Fruit fly (Drosophila melanogaster) whole organism, embryonic: Measurements from ENCODE around the gene CG10195.

ENCODE experiments used
- Adf1 ChIP-seq: fragments of 200-800 bp; sonication (Bioruptor generic); IDR thresholded peaks from 2 replicates; pipeline ENCODE4 v1.3.6; 2022; ENCODE audit warnings: missing biosample characterization, missing genetic modification characterization
- Atf3 ChIP-seq: fragments of 200-800 bp; sonication (Bioruptor generic); optimal IDR thresholded peaks from 3 replicates; lab custom pipeline; 2016; ENCODE audit warnings: missing biosample characterization, missing genetic modification characterization
- CG10147 ChIP-seq: fragments of 200-800 bp; sonication (Bioruptor generic); optimal IDR thresholded peaks from 2 replicates; lab custom pipeline; 2019; ENCODE audit warnings: missing biosample characterization, mild to moderate bottlenecking, missing genetic modification characterization, moderate library complexity
- CG1024 ChIP-seq: fragments of 200-800 bp; sonication (Bioruptor generic); IDR thresholded peaks from 2 replicates; pipeline ENCODE4 v1.3.6; 2022; ENCODE audit warnings: missing biosample characterization, missing genetic modification characterization
- CG10979 ChIP-seq: fragments of 200-800 bp; sonication (Bioruptor generic); optimal IDR thresholded peaks from 2 replicates; lab custom pipeline; 2018; ENCODE audit warnings: missing biosample characterization, mild to moderate bottlenecking, missing genetic modification characterization, moderate library complexity
- CG11456 ChIP-seq: fragments of 200-800 bp; sonication (Bioruptor generic); IDR thresholded peaks from 3 replicates; pipeline ENCODE4 v1.3.6; 2022; ENCODE audit warnings: missing biosample characterization, missing genetic modification characterization
- CG12104 ChIP-seq: fragments of 200-800 bp; sonication (Bioruptor generic); optimal IDR thresholded peaks from 3 replicates; lab custom pipeline; 2016; ENCODE audit warnings: missing biosample characterization, missing genetic modification characterization
- CG13287 ChIP-seq: fragments of 200-800 bp; sonication (Bioruptor generic); IDR thresholded peaks from 2 replicates; pipeline ENCODE4 v1.3.6; 2022; ENCODE audit warnings: missing biosample characterization, missing genetic modification characterization; ENCODE audit not compliant: partially characterized antibody
- CG13296 ChIP-seq: fragments of 200-800 bp; sonication (Bioruptor generic); optimal IDR thresholded peaks from 3 replicates; lab custom pipeline; 2018; ENCODE audit warnings: missing biosample characterization, mild to moderate bottlenecking, missing genetic modification characterization
- CG15011 ChIP-seq: fragments of 200-800 bp; sonication (Bioruptor generic); optimal IDR thresholded peaks from 3 replicates; lab custom pipeline; 2018; ENCODE audit warnings: missing biosample characterization, mild to moderate bottlenecking, missing genetic modification characterization
- CG1647 ChIP-seq: fragments of 200-800 bp; sonication (Bioruptor generic); optimal IDR thresholded peaks from 3 replicates; lab custom pipeline; 2016; ENCODE audit warnings: missing biosample characterization, missing genetic modification characterization
- CG17385 ChIP-seq: fragments of 200-800 bp; sonication (Bioruptor generic); optimal IDR thresholded peaks from 3 replicates; lab custom pipeline; 2018; ENCODE audit warnings: missing biosample characterization, mild to moderate bottlenecking, missing genetic modification characterization
- CG17612 ChIP-seq: fragments of 200-800 bp; sonication (Bioruptor generic); IDR thresholded peaks from 2 replicates; pipeline ENCODE4 v1.3.6; 2022; ENCODE audit warnings: missing biosample characterization, missing genetic modification characterization
- CG2116 ChIP-seq: fragments of 200-800 bp; sonication (Bioruptor generic); optimal IDR thresholded peaks from 3 replicates; lab custom pipeline; 2018; ENCODE audit warnings: missing biosample characterization, mild to moderate bottlenecking, missing genetic modification characterization
- CG3995 ChIP-seq: fragments of 200-800 bp; sonication (Bioruptor generic); optimal IDR thresholded peaks from 3 replicates; lab custom pipeline; 2016; ENCODE audit warnings: missing biosample characterization, missing genetic modification characterization
- CG7357 ChIP-seq: fragments of 200-800 bp; sonication (Bioruptor generic); IDR thresholded peaks from 3 replicates; pipeline ENCODE4 v1.3.6; 2022; ENCODE audit warnings: missing biosample characterization, missing genetic modification characterization
- CG9797 ChIP-seq: fragments of 200-800 bp; sonication (Bioruptor generic); optimal IDR thresholded peaks from 3 replicates; lab custom pipeline; 2018; ENCODE audit warnings: missing biosample characterization, mild to moderate bottlenecking, missing genetic modification characterization
- Dll ChIP-seq: fragments of 200-800 bp; sonication (Bioruptor generic); IDR thresholded peaks from 4 replicates; pipeline ENCODE4 v1.3.6; 2022; ENCODE audit warnings: missing biosample characterization, missing genetic modification characterization; ENCODE audit not compliant: partially characterized antibody
- Dp ChIP-seq: fragments of 200-800 bp; sonication (Bioruptor generic); optimal IDR thresholded peaks from 2 replicates; lab custom pipeline; 2018; ENCODE audit warnings: missing biosample characterization, mild to moderate bottlenecking, missing genetic modification characterization, moderate library complexity
- E2f2 ChIP-seq: fragments of 200-800 bp; sonication (Bioruptor generic); IDR thresholded peaks from 2 replicates; pipeline ENCODE4 v1.3.6; 2022; ENCODE audit warnings: missing biosample characterization, missing genetic modification characterization
- Fer2 ChIP-seq: fragments of 200-800 bp; sonication (Bioruptor generic); optimal IDR thresholded peaks from 2 replicates; lab custom pipeline; 2018; ENCODE audit warnings: missing biosample characterization, mild to moderate bottlenecking, missing genetic modification characterization, moderate library complexity
- GATAe ChIP-seq: fragments of 200-800 bp; sonication (Bioruptor generic); conservative IDR thresholded peaks from 2 replicates; pipeline ENCODE4 v1.3.6; 2022; ENCODE audit warnings: missing biosample characterization, missing genetic modification characterization
- HmgZ ChIP-seq: fragments of 200-800 bp; sonication (Bioruptor generic); optimal IDR thresholded peaks from 2 replicates; lab custom pipeline; 2018; ENCODE audit warnings: missing biosample characterization, mild to moderate bottlenecking, missing genetic modification characterization
- NC2α ChIP-seq: fragments of 200-800 bp; sonication (Bioruptor generic); optimal IDR thresholded peaks from 2 replicates; lab custom pipeline; 2016; ENCODE audit warnings: missing biosample characterization, missing genetic modification characterization
- NC2β ChIP-seq: fragments of 200-800 bp; sonication (Bioruptor generic); optimal IDR thresholded peaks from 2 replicates; lab custom pipeline; 2016; ENCODE audit warnings: missing biosample characterization, missing genetic modification characterization
- Neu2 ChIP-seq: fragments of 200-800 bp; sonication (Bioruptor generic); optimal IDR thresholded peaks from 3 replicates; lab custom pipeline; 2016; ENCODE audit warnings: missing biosample characterization, missing genetic modification characterization, borderline replicate concordance
- Tbp ChIP-seq: fragments of >200 bp; optimal IDR thresholded peaks from 2 replicates; lab custom pipeline; 2018; ENCODE audit warnings: missing biosample characterization, missing genetic modification characterization
- Trl ChIP-seq, 3 experiments: fragments of >200 bp in 2 of 3; fragments of 200-800 bp in 1 of 3; sonication (Bioruptor generic) in 1 of 3; optimal IDR thresholded peaks; 2 replicates in 1 of 3; 3 replicates in 2 of 3; lab custom pipeline; 2016 to 2017; ENCODE audit warnings: missing biosample characterization in 1 of 3, missing genetic modification characterization in 1 of 3
- ab ChIP-seq: fragments of 200-800 bp; sonication (Bioruptor generic); optimal IDR thresholded peaks from 2 replicates; lab custom pipeline; 2016; ENCODE audit warnings: missing biosample characterization, missing genetic modification characterization
- az2 ChIP-seq: fragments of 200-800 bp; sonication (Bioruptor generic); optimal IDR thresholded peaks from 3 replicates; lab custom pipeline; 2016; ENCODE audit warnings: missing biosample characterization, missing genetic modification characterization
- bbx ChIP-seq: fragments of 200-800 bp; sonication (Bioruptor generic); IDR thresholded peaks from 2 replicates; pipeline ENCODE4 v1.3.6; 2022; ENCODE audit warnings: missing biosample characterization, missing genetic modification characterization; ENCODE audit not compliant: partially characterized antibody
- cato ChIP-seq: fragments of 200-800 bp; sonication (Bioruptor generic); optimal IDR thresholded peaks from 2 replicates; lab custom pipeline; 2016; ENCODE audit warnings: missing biosample characterization, missing genetic modification characterization, borderline replicate concordance
- crp ChIP-seq, 2 experiments: fragments of 200-800 bp; sonication (Bioruptor generic); optimal IDR thresholded peaks; 2 replicates in 1 of 2; 3 replicates in 1 of 2; lab custom pipeline; 2017; ENCODE audit warnings: missing biosample characterization in 2 of 2, missing genetic modification characterization in 2 of 2, mild to moderate bottlenecking in 1 of 2, moderate library complexity in 1 of 2
- eyg ChIP-seq: fragments of 200-800 bp; sonication (Bioruptor generic); optimal IDR thresholded peaks from 3 replicates; lab custom pipeline; 2016; ENCODE audit warnings: missing biosample characterization, missing genetic modification characterization
- hth ChIP-seq: fragments of >200 bp; optimal IDR thresholded peaks from 2 replicates; lab custom pipeline; 2017; ENCODE audit warnings: inconsistent platforms
- insv ChIP-seq, 2 experiments: fragments of 200-800 bp; sonication (Bioruptor generic); optimal IDR thresholded peaks; 3 replicates each; lab custom pipeline; 2016 to 2018; ENCODE audit warnings: missing biosample characterization in 2 of 2, missing genetic modification characterization in 2 of 2
- lola ChIP-seq, 3 experiments: fragments of >200 bp in 2 of 3; fragments of 200-800 bp in 1 of 3; sonication (Bioruptor generic) in 1 of 3; optimal IDR thresholded peaks; 2 replicates each; lab custom pipeline; 2017 to 2019; ENCODE audit warnings: missing biosample characterization in 3 of 3, missing genetic modification characterization in 3 of 3, mild to moderate bottlenecking in 1 of 3, moderate library complexity in 1 of 3
- mld ChIP-seq: fragments of 200-800 bp; sonication (Bioruptor generic); IDR thresholded peaks from 3 replicates; pipeline ENCODE4 v1.3.6; 2022; ENCODE audit warnings: missing biosample characterization, missing genetic modification characterization; ENCODE audit not compliant: partially characterized antibody
- pzg ChIP-seq: fragments of 200-800 bp; sonication (Bioruptor generic); optimal IDR thresholded peaks from 3 replicates; lab custom pipeline; 2018; ENCODE audit warnings: missing biosample characterization, mild to moderate bottlenecking, missing genetic modification characterization, moderate library complexity
- ro ChIP-seq: fragments of 200-800 bp; sonication (Bioruptor generic); IDR thresholded peaks from 2 replicates; pipeline ENCODE4 v1.3.6; 2022; ENCODE audit warnings: missing biosample characterization, missing genetic modification characterization
- schlank ChIP-seq: fragments of 200-800 bp; sonication (Bioruptor generic); optimal IDR thresholded peaks from 2 replicates; lab custom pipeline; 2018; ENCODE audit warnings: missing biosample characterization, mild to moderate bottlenecking, missing genetic modification characterization
- seq ChIP-seq: fragments of 200-800 bp; sonication (Bioruptor generic); IDR thresholded peaks from 2 replicates; pipeline ENCODE4 v1.3.6; 2022; ENCODE audit warnings: missing biosample characterization, missing genetic modification characterization
- sr ChIP-seq: fragments of 200-800 bp; sonication (Bioruptor generic); IDR thresholded peaks from 3 replicates; pipeline ENCODE4 v1.3.6; 2022; ENCODE audit warnings: missing biosample characterization, missing genetic modification characterization
- ssp ChIP-seq: fragments of 200-800 bp; sonication (Bioruptor generic); IDR thresholded peaks from 2 replicates; pipeline ENCODE4 v1.3.6; 2022; ENCODE audit warnings: missing biosample characterization, missing genetic modification characterization
- tap ChIP-seq: fragments of 200-800 bp; optimal IDR thresholded peaks from 3 replicates; lab custom pipeline; 2019; ENCODE audit warnings: missing biosample characterization, mild to moderate bottlenecking, missing genetic modification characterization, moderate library complexity
- tll ChIP-seq, 2 experiments: fragments of 200-800 bp in 1 of 2; fragments of >200 bp in 1 of 2; sonication (Bioruptor generic) in 1 of 2; optimal IDR thresholded peaks; 2 replicates each; lab custom pipeline; 2017 to 2019; ENCODE audit warnings: missing biosample characterization in 2 of 2, missing genetic modification characterization in 2 of 2, mild to moderate bottlenecking in 1 of 2, moderate library complexity in 1 of 2
- toy ChIP-seq: fragments of 200-800 bp; sonication (Bioruptor generic); IDR thresholded peaks from 2 replicates; pipeline ENCODE4 v1.3.6; 2022; ENCODE audit warnings: missing biosample characterization, missing genetic modification characterization
- zen2 ChIP-seq: fragments of 200-800 bp; sonication (Bioruptor generic); IDR thresholded peaks from 3 replicates; pipeline ENCODE4 v1.3.6; 2022; ENCODE audit warnings: missing biosample characterization, missing genetic modification characterization; ENCODE audit not compliant: partially characterized antibody
- zf30C ChIP-seq: fragments of 200-800 bp; sonication (Bioruptor generic); optimal IDR thresholded peaks from 3 replicates; lab custom pipeline; 2018; ENCODE audit warnings: missing biosample characterization, mild to moderate bottlenecking, missing genetic modification characterization

The CG10195 gene

dm6 chr2L:19432424-19433015, 52.0 kb downstream of the CG10195 start, which contains the start of gene Rab9:
Rab9 (plus strand) TSS chr2L:19432574.
- TF ChIP-seq CG1647 (GFP tag; lab: Kevin White, UChicago): no peak
- no peak for TF ChIP-seq toy (GFP tag; lab: Robert Waterston, UW)
- no peak for TF ChIP-seq CG12104
- peak in 1 of 2 experiments; percentile 75 for TF ChIP-seq crp (GFP tag; optimal IDR thresholded peaks at IDR 0.05; lab: Kevin White, UChicago)
- no peak for TF ChIP-seq Neu2 (GFP tag; lab: Kevin White, UChicago)
- no peak for TF ChIP-seq NC2β (GFP tag; lab: Kevin White, UChicago)
- TF ChIP-seq CG11456 (GFP tag; lab: Robert Waterston, UW): no peak
- TF ChIP-seq schlank (tag; lab: Kevin White, UChicago): no peak
- no peak for TF ChIP-seq Trl (optimal IDR thresholded peaks at IDR 0.05; lab: Kevin White, UChicago)
- no peak for TF ChIP-seq Trl (GFP tag; optimal IDR thresholded peaks at IDR 0.05; lab: Kevin White, UChicago)
- no peak for TF ChIP-seq Fer2
- TF ChIP-seq NC2α (GFP tag; lab: Kevin White, UChicago): no peak
- TF ChIP-seq CG7357 (GFP tag; lab: Robert Waterston, UW): no peak
- no peak for TF ChIP-seq CG17612
- peak; percentile 26; the same call in 1 of the 2 replicates for TF ChIP-seq CG13287 (GFP tag; lab: Robert Waterston, UW)
- 0 out of 3 replicates have a peak, but pooled peaks have one; percentile 43 for TF ChIP-seq mld (GFP tag; lab: Robert Waterston, UW)
- TF ChIP-seq zf30C: no peak
- TF ChIP-seq hth: no peak
- TF ChIP-seq ab (GFP tag; lab: Kevin White, UChicago): no peak
- TF ChIP-seq CG2116: no peak
- TF ChIP-seq eyg (GFP tag; lab: Kevin White, UChicago): no peak
- TF ChIP-seq HmgZ: no peak
- no peak for TF ChIP-seq seq (GFP tag; lab: Robert Waterston, UW)
- TF ChIP-seq bbx (GFP tag; lab: Robert Waterston, UW): no peak
- TF ChIP-seq zen2: no peak
- no peak for TF ChIP-seq sr (GFP tag; lab: Robert Waterston, UW)
- no peak for TF ChIP-seq CG10979 (tag; lab: Kevin White, UChicago)
- no peak for TF ChIP-seq ssp (GFP tag; lab: Robert Waterston, UW)
- TF ChIP-seq CG15011 (GFP tag; lab: Kevin White, UChicago): no peak
- no peak for TF ChIP-seq CG9797 (GFP tag; lab: Kevin White, UChicago)
- no peak for TF ChIP-seq GATAe (GFP tag; lab: Robert Waterston, UW)
- TF ChIP-seq CG10147 (GFP tag; lab: Kevin White, UChicago): no peak
- TF ChIP-seq CG1024 (GFP tag; lab: Robert Waterston, UW): no peak
- peak; percentile 53 for TF ChIP-seq Dp (GFP tag; lab: Kevin White, UChicago)
- TF ChIP-seq insv (GFP tag; optimal IDR thresholded peaks at IDR 0.05; lab: Kevin White, UChicago): peak; percentile 1 to 87
- no peak for TF ChIP-seq cato (GFP tag; lab: Kevin White, UChicago)
- no peak for TF ChIP-seq CG17385
- no peak for TF ChIP-seq az2 (GFP tag; lab: Kevin White, UChicago)
- TF ChIP-seq tll (GFP tag; optimal IDR thresholded peaks at IDR 0.05; lab: Kevin White, UChicago): no peak
- peak; percentile 69 for TF ChIP-seq E2f2 (GFP tag; lab: Robert Waterston, UW)
- no peak for TF ChIP-seq tap (tag; lab: Kevin White, UChicago)
- TF ChIP-seq Atf3 (GFP tag; lab: Kevin White, UChicago): no peak
- no peak for TF ChIP-seq CG13296 (GFP tag; lab: Kevin White, UChicago)
- no peak for TF ChIP-seq lola (GFP tag; optimal IDR thresholded peaks at IDR 0.05; lab: Kevin White, UChicago)
- TF ChIP-seq pzg (GFP tag; lab: Kevin White, UChicago): peak; percentile 4
- TF ChIP-seq Adf1: no peak
- TF ChIP-seq Dll: 0 out of 4 replicates have a peak, but pooled peaks have one; percentile 22
- no peak for TF ChIP-seq CG3995 (GFP tag; lab: Kevin White, UChicago)
- no peak for TF ChIP-seq ro (GFP tag; lab: Robert Waterston, UW)
- no peak for TF ChIP-seq Tbp (GFP tag; lab: Kevin White, UChicago)
